Worm (Caenorhabditis elegans) whole organism, midembryonic: ENCODE measurements around the gene Y37E11AL.2.

Experiments used
- klf-2 ChIP-seq: fragments of 200-800 bp; sonication (Bioruptor generic); conservative IDR thresholded peaks from 2 replicates; pipeline ENCODE4 v1.3.6; 2022; ENCODE audit warnings: missing genetic modification reagents, missing genetic modification characterization, missing compliant biosample characterization
- ztf-23 ChIP-seq: fragments of 200-800 bp; sonication (Bioruptor generic); IDR thresholded peaks from 2 replicates; pipeline ENCODE4 v1.3.6; 2022; ENCODE audit warnings: missing genetic modification reagents, missing genetic modification characterization, missing compliant biosample characterization
- ztf-29 ChIP-seq: fragments of 200-800 bp; sonication (Bioruptor generic); IDR thresholded peaks from 2 replicates; pipeline ENCODE4 v1.3.6; 2022; ENCODE audit warnings: missing genetic modification reagents, missing genetic modification characterization, missing compliant biosample characterization

Y37E11AL.2 gene

ce11 chrIV:3745806-3746205, 47.5 kb downstream of the Y37E11AL.2 start:
- TF ChIP-seq klf-2 = no peak
- TF ChIP-seq ztf-29 (GFP tag; lab: Robert Waterston, UW) = no peak
- TF ChIP-seq ztf-23 (GFP tag; lab: Robert Waterston, UW) = no peak
